Worm (Caenorhabditis elegans): ENCODE data around the gene R08A2.2.

R08A2.2 gene

DNA sequence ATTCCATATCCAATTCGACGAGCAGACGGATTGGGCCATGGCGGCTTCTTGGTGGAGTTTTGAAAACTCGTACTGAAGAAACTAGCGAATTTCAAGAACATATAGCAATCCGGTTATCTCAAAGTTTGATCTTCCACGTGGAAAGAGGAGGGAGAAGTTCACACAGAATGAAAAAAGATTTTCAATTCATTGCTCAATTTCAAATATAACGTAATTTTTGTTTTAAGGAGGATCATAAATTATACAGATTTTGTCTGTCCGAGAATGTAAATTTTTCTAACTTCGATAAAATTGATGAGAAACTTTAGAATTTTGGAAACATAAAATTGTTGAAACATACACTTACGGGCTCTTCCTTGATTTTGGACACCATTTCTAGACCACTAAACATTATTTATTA, 13.2 kb upstream of the R08A2.2 start, which contains the start of gene Y50E8A.2:
Gene Y50E8A.2 (minus strand): TSS at position 101 of the 400 bp plus-strand sequence.
- TF ChIP-seq nhr-10 (tag; optimal IDR thresholded peaks at IDR 0.05) (no peak), pha-4 (GFP tag; IDR thresholded peaks at IDR 0.05) (no peak), pha-4 (tag; optimal IDR thresholded peaks at IDR 0.05) (no peak), daf-12 (tag; optimal IDR thresholded peaks at IDR 0.05) (no peak), Y48G9A.11 (GFP tag; IDR thresholded peaks at IDR 0.05) (no peak), lin-39 (tag; optimal IDR thresholded peaks at IDR 0.05) (no peak), F10B5.3 (tag; optimal IDR thresholded peaks at IDR 0.05) (no peak), ceh-28 (tag; optimal IDR thresholded peaks at IDR 0.05) (no peak), daf-16 (GFP tag; optimal IDR thresholded peaks at IDR 0.05) (no peak), daf-16 (tag; optimal IDR thresholded peaks at IDR 0.05) (no peak), nhr-48 (tag; optimal IDR thresholded peaks at IDR 0.05) (no peak), rbr-2 (tag; optimal IDR thresholded peaks at IDR 0.05) (no peak), zip-2 (tag; optimal IDR thresholded peaks at IDR 0.05) (no peak), lir-3 (tag; optimal IDR thresholded peaks at IDR 0.05) (no peak), egl-27 (tag; optimal IDR thresholded peaks at IDR 0.05) (no peak), lsy-2 (tag; optimal IDR thresholded peaks at IDR 0.05) (no peak), unc-62 (GFP tag; optimal IDR thresholded peaks at IDR 0.05 in 1 of 2) (no peak), unc-62 (tag; optimal IDR thresholded peaks at IDR 0.05) (no peak)

DNA sequence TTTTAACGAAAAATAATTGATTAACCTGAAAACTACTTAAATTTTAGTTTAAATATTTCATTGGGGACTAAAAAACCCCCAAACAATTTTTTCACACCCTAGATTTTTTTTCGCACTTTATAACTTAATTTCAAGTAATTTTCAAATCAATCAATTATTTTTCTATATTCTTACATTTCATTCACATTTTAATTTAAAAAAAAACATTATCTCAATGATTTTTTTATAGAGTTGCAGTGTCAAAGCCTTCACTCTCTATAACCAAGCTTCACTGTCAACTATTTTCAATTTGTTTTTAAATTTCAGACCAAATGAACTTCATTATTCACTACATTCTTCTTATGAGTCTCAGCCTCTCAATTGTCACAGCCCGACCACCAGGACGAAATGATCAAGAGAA, 11.1 kb upstream of the R08A2.2 start, which contains the start of gene Y50E8A.1:
Gene Y50E8A.1 (plus strand): TSS at position 301 of the 400 bp plus-strand sequence.
- TF ChIP-seq lim-7 (GFP tag; IDR thresholded peaks at IDR 0.05), result no peak
- TF ChIP-seq ztf-7 (tag; optimal IDR thresholded peaks at IDR 0.05), result no peak
- TF ChIP-seq jun-1 (tag; optimal IDR thresholded peaks at IDR 0.05), result no peak
- no peak for TF ChIP-seq spr-3 (GFP tag; optimal IDR thresholded peaks at IDR 0.05)
- no peak for TF ChIP-seq arid-1 (GFP tag; conservative IDR thresholded peaks at IDR 0.05)
- peak; percentile 72 for TF ChIP-seq aha-1 (tag)
- TF ChIP-seq gei-8 (GFP tag; optimal IDR thresholded peaks at IDR 0.05), result no peak
- no peak for TF ChIP-seq zip-2 (tag; optimal IDR thresholded peaks at IDR 0.05)
- no peak for TF ChIP-seq R02D3.7 (tag; optimal IDR thresholded peaks at IDR 0.05)

DNA sequence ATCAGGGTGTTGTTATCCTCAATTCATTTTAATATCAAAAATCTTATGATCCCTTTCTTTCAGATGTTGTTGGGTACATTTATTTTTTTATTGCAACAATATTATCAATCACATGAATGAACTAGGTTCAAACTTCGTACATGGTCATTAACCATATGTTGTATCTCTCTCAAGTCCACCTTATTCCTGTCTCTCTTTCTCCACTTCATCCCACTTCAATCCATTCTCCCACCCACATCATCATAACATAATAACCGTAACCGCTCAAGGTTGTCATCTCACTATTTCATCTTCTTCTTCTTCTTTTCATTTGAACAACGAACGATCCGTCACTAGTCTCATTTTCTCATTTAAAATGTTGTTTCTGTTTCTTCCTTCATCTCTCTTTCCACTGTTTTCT, 9.9 kb upstream of the R08A2.2 start:
- TF ChIP-seq nhr-28 (tag; optimal IDR thresholded peaks at IDR 0.05), result peak; percentile 59
- TF ChIP-seq nhr-48 (tag; optimal IDR thresholded peaks at IDR 0.05), result peak; percentile 91
- TF ChIP-seq lin-29 (GFP tag; IDR thresholded peaks at IDR 0.05), result no peak
- peak; percentile 3 for TF ChIP-seq mxl-3 (GFP tag; optimal IDR thresholded peaks at IDR 0.05)
- TF ChIP-seq dmd-6 (GFP tag; IDR thresholded peaks at IDR 0.05), result peak; percentile 51
- no peak for TF ChIP-seq nhr-11 (tag; optimal IDR thresholded peaks at IDR 0.05)
- no peak for TF ChIP-seq lin-13 (GFP tag; optimal IDR thresholded peaks at IDR 0.05)

DNA sequence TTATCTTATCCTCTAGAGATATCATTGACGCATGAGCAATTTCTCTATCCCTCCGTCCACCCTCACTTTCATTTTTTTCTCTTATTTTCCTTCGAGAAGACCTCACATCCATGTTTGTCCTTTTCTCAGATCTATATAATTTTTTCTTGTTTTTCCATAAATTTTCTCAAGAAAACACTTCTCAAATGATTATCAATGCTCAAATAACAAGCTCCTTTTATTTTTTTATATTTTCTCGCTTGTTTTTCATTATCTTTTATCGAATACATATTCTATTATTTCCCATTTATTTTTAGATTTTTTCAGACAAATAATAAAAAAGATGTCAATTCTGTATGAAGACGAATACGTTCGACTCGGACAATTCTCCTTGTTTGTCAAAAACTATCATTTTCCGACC, 7.5 kb upstream of the R08A2.2 start, which contains the start of gene R08A2.7:
Gene R08A2.7 (plus strand): TSS at position 301 of the 400 bp plus-strand sequence.
- TF ChIP-seq nhr-76 (tag; optimal IDR thresholded peaks at IDR 0.05) (no peak), fos-1 (tag; optimal IDR thresholded peaks at IDR 0.05) (no peak), Y105C5A.15 (GFP tag; IDR thresholded peaks at IDR 0.05) (no peak), saeg-2 (GFP tag; IDR thresholded peaks at IDR 0.05) (no peak), Y75B8A.6 (GFP tag; IDR thresholded peaks at IDR 0.05) (no peak), unc-62 (GFP tag; optimal IDR thresholded peaks at IDR 0.05 in 1 of 2) (peak in 1 of 2 experiments; percentile 61), unc-62 (tag; optimal IDR thresholded peaks at IDR 0.05) (no peak), lin-39 (tag; optimal IDR thresholded peaks at IDR 0.05) (no peak)

DNA sequence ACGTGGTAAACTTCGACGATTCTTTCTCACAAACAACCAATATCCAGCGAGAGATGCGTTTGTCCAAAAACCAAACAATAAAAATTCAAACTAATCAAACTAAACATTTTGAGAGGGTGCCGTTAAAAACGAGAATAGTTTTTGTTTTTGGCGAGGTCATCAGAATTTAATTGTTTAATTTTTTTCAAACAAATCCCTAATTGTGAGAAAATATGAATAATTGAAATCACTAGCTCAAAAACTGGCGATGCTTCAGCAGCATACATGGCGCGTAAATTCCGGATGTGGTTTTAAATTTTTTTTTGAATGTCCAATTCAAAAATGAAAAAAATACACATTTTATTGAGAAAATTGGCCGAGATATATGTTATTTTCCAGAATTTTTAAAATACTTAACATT, 4.0 kb upstream of the R08A2.2 start, which contains the start of gene R08A2.1:
Gene R08A2.1 (minus strand): TSS at position 101 of the 400 bp plus-strand sequence.
- TF ChIP-seq sdz-12 (GFP tag; optimal IDR thresholded peaks at IDR 0.05) (no peak), vab-7 (GFP tag; IDR thresholded peaks at IDR 0.05) (no peak), F44E2.7 (GFP tag; IDR thresholded peaks at IDR 0.05) (no peak), ztf-7 (tag; optimal IDR thresholded peaks at IDR 0.05) (no peak), hif-1 (tag; optimal IDR thresholded peaks at IDR 0.05) (no peak), D1046.2 (GFP tag; IDR thresholded peaks at IDR 0.05) (no peak), F37D6.2 (tag; optimal IDR thresholded peaks at IDR 0.05) (no peak), spr-3 (GFP tag; optimal IDR thresholded peaks at IDR 0.05) (no peak), lin-39 (tag; optimal IDR thresholded peaks at IDR 0.05) (no peak), snpc-1.2 (GFP tag; IDR thresholded peaks at IDR 0.05) (no peak), F49E8.2 (tag; optimal IDR thresholded peaks at IDR 0.05; ENCODE audit: borderline replicate concordance) (no peak), dmd-9 (GFP tag; IDR thresholded peaks at IDR 0.05) (no peak), nhr-25 (tag; optimal IDR thresholded peaks at IDR 0.05; ENCODE audit: borderline replicate concordance, insufficient read depth) (no peak)

Data from whole organism, L4 larva.